Fruit fly (Drosophila melanogaster) whole organism, embryonic: ENCODE data around the gene Pss.

Experiments
- CG14441 ChIP-seq: fragments of 200-800 bp; sonication (Bioruptor generic); IDR thresholded peaks from 2 replicates; pipeline ENCODE4 v1.3.6; 2022; ENCODE audit warnings: missing biosample characterization, missing genetic modification characterization
- Dip3 ChIP-seq: fragments of 200-800 bp; sonication (Bioruptor generic); optimal IDR thresholded peaks from 3 replicates; lab custom pipeline; 2016; ENCODE audit warnings: missing biosample characterization, missing genetic modification characterization
- ems ChIP-seq: fragments of 200-800 bp; sonication (Bioruptor generic); optimal IDR thresholded peaks from 3 replicates; lab custom pipeline; 2016; ENCODE audit warnings: missing biosample characterization, missing genetic modification characterization

DNA sequence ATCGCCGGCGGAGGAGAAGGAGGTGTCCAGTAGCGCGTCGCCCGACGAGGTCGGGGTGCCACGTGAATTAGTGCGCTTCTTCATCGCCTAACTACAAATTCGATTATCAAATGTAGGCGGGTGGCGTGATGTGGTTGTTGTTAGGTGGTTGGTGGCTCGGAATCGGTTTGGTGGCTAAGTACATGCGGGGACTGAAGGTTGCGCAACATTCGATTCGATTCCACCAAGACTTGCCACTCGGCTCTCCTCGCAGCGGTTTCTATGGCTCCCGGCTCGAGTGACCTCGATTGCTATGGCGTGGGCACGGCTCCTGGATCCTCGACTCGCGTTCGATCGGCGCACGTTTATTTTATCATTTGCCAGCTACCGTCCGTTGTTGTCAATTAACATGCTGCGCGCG, 231 bp downstream of the Pss start:
- TF ChIP-seq ems (GFP tag; lab: Kevin White, UChicago) (no peak), Dip3 (GFP tag; lab: Kevin White, UChicago) (no peak), CG14441 (GFP tag; lab: Robert Waterston, UW) (no peak)
